Fruit fly (Drosophila melanogaster): ENCODE measurements around the gene LeuRS.

- TF ChIP-seq Myb (GFP tag; optimal IDR thresholded peaks at IDR 0.05) (no peak), CG12744 (GFP tag; optimal IDR thresholded peaks at IDR 0.05) (no peak), trem (tag; optimal IDR thresholded peaks at IDR 0.05) (no peak), stc (GFP tag; IDR thresholded peaks at IDR 0.05) (no peak), CG12659 (GFP tag; optimal IDR thresholded peaks at IDR 0.05) (no peak), CG4730 (GFP tag; IDR thresholded peaks at IDR 0.05) (no peak), CG16813 (GFP tag; IDR thresholded peaks at IDR 0.05; ENCODE audit: partially characterized antibody) (no peak), CG14050 (GFP tag; IDR thresholded peaks at IDR 0.05) (no peak), Tbp (GFP tag; optimal IDR thresholded peaks at IDR 0.05) (no peak), CG8281 (tag; optimal IDR thresholded peaks at IDR 0.05) (no peak), CG33557 (GFP tag; optimal IDR thresholded peaks at IDR 0.05) (no peak), usp (GFP tag; optimal IDR thresholded peaks at IDR 0.05) (no peak), CG10366 (GFP tag; IDR thresholded peaks at IDR 0.05) (no peak), da (GFP tag; optimal IDR thresholded peaks at IDR 0.05) (no peak)
These were observed 28.9 kb downstream of the LeuRS start for dm6 chr2L:3485506-3485905.
